Fruit fly (Drosophila melanogaster): ENCODE measurements around the gene CG7879.

CG7879 gene

dm6 chr3L:1538314-1538854 is 30.0 kb downstream of the CG7879 start:
- no peak for TF ChIP-seq dmrt93B (GFP tag; optimal IDR thresholded peaks at IDR 0.05)

dm6 chr3L:1537353-1537752 is 31.1 kb downstream of the CG7879 start:
- TF ChIP-seq Hnf4 (GFP tag; optimal IDR thresholded peaks at IDR 0.05) (no peak), Abd-B (GFP tag; optimal IDR thresholded peaks at IDR 0.05) (no peak), CG9705 (GFP tag; optimal IDR thresholded peaks at IDR 0.05) (no peak), OdsH (GFP tag; optimal IDR thresholded peaks at IDR 0.05) (no peak), lola (GFP tag; optimal IDR thresholded peaks at IDR 0.05) (no peak), CG32264 (GFP tag; optimal IDR thresholded peaks at IDR 0.05) (no peak), psq (GFP tag; optimal IDR thresholded peaks at IDR 0.05) (no peak), Hr83 (GFP tag; optimal IDR thresholded peaks at IDR 0.05; ENCODE audit: poor library complexity, severe bottlenecking) (no peak), pan (optimal IDR thresholded peaks at IDR 0.05) (no peak), usp (GFP tag; optimal IDR thresholded peaks at IDR 0.05) (no peak), Vsx2 (GFP tag; optimal IDR thresholded peaks at IDR 0.05; ENCODE audit: partially characterized antibody) (no peak)

- TF ChIP-seq h (GFP tag; optimal IDR thresholded peaks at IDR 0.05): peak; percentile 80
- no peak for TF ChIP-seq Abd-B (GFP tag; optimal IDR thresholded peaks at IDR 0.05)
- no peak for TF ChIP-seq pan (optimal IDR thresholded peaks at IDR 0.05)
- TF ChIP-seq woc (GFP tag; optimal IDR thresholded peaks at IDR 0.05): no peak
- no peak for TF ChIP-seq dsf (GFP tag; optimal IDR thresholded peaks at IDR 0.05; ENCODE audit: borderline replicate concordance)
- peak; percentile 60 for TF ChIP-seq Hr83 (GFP tag; optimal IDR thresholded peaks at IDR 0.05; ENCODE audit: poor library complexity, severe bottlenecking)
- peak; percentile 46 for TF ChIP-seq sv (GFP tag; optimal IDR thresholded peaks at IDR 0.05)
- peak in 1 of 2 experiments; percentile 66 for TF ChIP-seq foxo (GFP tag; optimal IDR thresholded peaks at IDR 0.05)
- TF ChIP-seq psq (GFP tag; optimal IDR thresholded peaks at IDR 0.05): peak; percentile 55
- TF ChIP-seq usp (GFP tag; optimal IDR thresholded peaks at IDR 0.05): no peak
- peak; percentile 65 for TF ChIP-seq HLH106 (tag; optimal IDR thresholded peaks at IDR 0.05)
- peak; percentile 42 for TF ChIP-seq OdsH (GFP tag; optimal IDR thresholded peaks at IDR 0.05)
- no peak for TF ChIP-seq lola (GFP tag; optimal IDR thresholded peaks at IDR 0.05)
- no peak for TF ChIP-seq tai (GFP tag; optimal IDR thresholded peaks at IDR 0.05)
- TF ChIP-seq dl (GFP tag; optimal IDR thresholded peaks at IDR 0.05; ENCODE audit: insufficient read depth in 1 of 2, partially characterized antibody in 2 of 2): no peak
- TF ChIP-seq dmrt93B (GFP tag; optimal IDR thresholded peaks at IDR 0.05): no peak
- no peak for TF ChIP-seq Hnf4 (GFP tag; optimal IDR thresholded peaks at IDR 0.05)
- peak; percentile 48 for TF ChIP-seq ey (GFP tag; optimal IDR thresholded peaks at IDR 0.05)
- TF ChIP-seq CG32264 (GFP tag; optimal IDR thresholded peaks at IDR 0.05): peak; percentile 23
- TF ChIP-seq fru (GFP tag; optimal IDR thresholded peaks at IDR 0.05): peak; percentile 60
- TF ChIP-seq Sp1 (GFP tag; optimal IDR thresholded peaks at IDR 0.05): peak; percentile 64
- peak; percentile 67 for TF ChIP-seq CG9705 (GFP tag; optimal IDR thresholded peaks at IDR 0.05)
- TF ChIP-seq rgr (GFP tag; optimal IDR thresholded peaks at IDR 0.05): peak; percentile 48
- TF ChIP-seq Rel (GFP tag; optimal IDR thresholded peaks at IDR 0.05): no peak
- peak; percentile 63 for TF ChIP-seq Rel (tag; optimal IDR thresholded peaks at IDR 0.05)
- TF ChIP-seq br (GFP tag; optimal IDR thresholded peaks at IDR 0.05): peak; percentile 66
Observed at dm6 chr3L:1536487-1537337, 31.7 kb downstream of the CG7879 start, which contains the start of the genes CG12091 and pns. Gene CG12091, minus strand, starts transcription at chr3L:1536835. Gene pns, plus strand, starts transcription at chr3L:1537137.

dm6 chr3L:1533699-1534431 is 34.5 kb downstream of the CG7879 start, which contains the start of gene Iml1:
Gene Iml1, minus strand, starts transcription at chr3L:1534034.
- no peak for TF ChIP-seq rgr (GFP tag; optimal IDR thresholded peaks at IDR 0.05)
- no peak for TF ChIP-seq Vsx2 (GFP tag; optimal IDR thresholded peaks at IDR 0.05; ENCODE audit: partially characterized antibody)
- TF ChIP-seq Hr83 (GFP tag; optimal IDR thresholded peaks at IDR 0.05; ENCODE audit: poor library complexity, severe bottlenecking): no peak
- TF ChIP-seq woc (GFP tag; optimal IDR thresholded peaks at IDR 0.05): no peak
- no peak for TF ChIP-seq fru (GFP tag; optimal IDR thresholded peaks at IDR 0.05)
- peak; percentile 49 for TF ChIP-seq HLH106 (tag; optimal IDR thresholded peaks at IDR 0.05)
- TF ChIP-seq Hnf4 (GFP tag; optimal IDR thresholded peaks at IDR 0.05): no peak
- no peak for TF ChIP-seq foxo (GFP tag; optimal IDR thresholded peaks at IDR 0.05)
- no peak for TF ChIP-seq Rel (GFP tag; optimal IDR thresholded peaks at IDR 0.05)
- no peak for TF ChIP-seq Rel (tag; optimal IDR thresholded peaks at IDR 0.05)
- TF ChIP-seq brk (GFP tag; optimal IDR thresholded peaks at IDR 0.05): no peak
- TF ChIP-seq sv (GFP tag; optimal IDR thresholded peaks at IDR 0.05): no peak
- TF ChIP-seq psq (GFP tag; optimal IDR thresholded peaks at IDR 0.05): peak; percentile 88
- no peak for TF ChIP-seq tai (GFP tag; optimal IDR thresholded peaks at IDR 0.05)
- TF ChIP-seq OdsH (GFP tag; optimal IDR thresholded peaks at IDR 0.05): peak; percentile 5
- TF ChIP-seq Abd-B (GFP tag; optimal IDR thresholded peaks at IDR 0.05): no peak
- TF ChIP-seq ey (GFP tag; optimal IDR thresholded peaks at IDR 0.05): no peak
- TF ChIP-seq Dif (GFP tag; optimal IDR thresholded peaks at IDR 0.05; ENCODE audit: partially characterized antibody): no peak
- TF ChIP-seq Mio (GFP tag; optimal IDR thresholded peaks at IDR 0.05): no peak

Data from whole organism, wandering third instar larva.